Fruit fly (Drosophila melanogaster): ENCODE results near the gene crq.

dm6 chr2L:475920-476319, 23.1 kb upstream of the crq start, which contains the start of gene ush:
- TF ChIP-seq CG8478 (optimal IDR thresholded peaks at IDR 0.05), result no peak
- TF ChIP-seq psq (optimal IDR thresholded peaks at IDR 0.05), result no peak
- no peak for TF ChIP-seq usp (GFP tag; optimal IDR thresholded peaks at IDR 0.05)
- no peak for TF ChIP-seq EcR (GFP tag; optimal IDR thresholded peaks at IDR 0.05)
- TF ChIP-seq pan (optimal IDR thresholded peaks at IDR 0.05), result no peak
- no peak for TF ChIP-seq Dll (optimal IDR thresholded peaks at IDR 0.05)
